Fruit fly (Drosophila melanogaster): Measurements from ENCODE around the gene Ir92a.
A peak's percentile ranks its signal among the peaks of the same experiment; 100 is the strongest.

Gene Ir92a

DNA sequence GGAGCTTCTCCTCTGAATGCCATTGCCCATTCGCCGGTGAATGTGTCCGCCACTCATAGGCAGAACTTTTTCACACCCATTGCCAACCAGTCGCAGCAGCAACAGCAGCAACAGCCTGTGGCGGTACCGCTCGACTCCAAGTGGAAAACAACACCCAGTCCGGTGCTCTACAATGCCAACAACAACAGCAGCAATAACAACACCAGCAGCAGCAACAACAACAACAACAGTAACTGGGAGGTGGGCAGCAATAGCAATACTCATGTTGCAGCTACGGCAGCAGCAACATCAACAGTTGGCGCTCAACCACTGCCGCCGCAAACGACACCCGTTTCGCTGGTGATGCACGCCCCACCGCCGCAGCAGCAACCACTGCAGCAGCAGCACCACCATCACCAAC lies 45.1 kb upstream of the Ir92a start:
- TF ChIP-seq Dfd (GFP tag; optimal IDR thresholded peaks at IDR 0.05) (peak; percentile 52), Hr83 (GFP tag; optimal IDR thresholded peaks at IDR 0.05; ENCODE audit: poor library complexity, severe bottlenecking) (no peak)

DNA sequence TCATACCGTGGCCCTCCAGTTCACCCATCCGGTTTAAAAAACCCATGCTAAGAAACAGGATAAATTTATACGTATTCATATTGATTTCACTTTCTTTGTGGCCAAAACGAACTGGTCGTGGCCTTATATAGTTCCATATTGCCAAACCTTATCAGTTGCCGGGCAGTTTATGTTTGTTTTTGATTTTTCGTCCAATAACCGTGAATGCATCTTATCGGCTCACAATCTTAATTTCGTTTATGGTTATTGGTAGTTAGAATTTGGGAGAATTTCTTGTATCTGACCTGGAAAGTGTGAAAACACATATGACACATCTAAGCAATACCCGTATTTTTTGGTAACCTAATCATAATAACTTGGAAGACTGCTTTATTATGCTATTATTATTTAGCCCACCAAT lies 33.9 kb upstream of the Ir92a start, which contains the start of gene CG4367:
Gene CG4367 (minus strand): TSS at position 101 of the 400 bp plus-strand sequence.
- TF ChIP-seq br (GFP tag; optimal IDR thresholded peaks at IDR 0.05), result no peak
- no peak for TF ChIP-seq Dif (GFP tag; optimal IDR thresholded peaks at IDR 0.05; ENCODE audit: partially characterized antibody)
- no peak for TF ChIP-seq brk (GFP tag; optimal IDR thresholded peaks at IDR 0.05)
- no peak for TF ChIP-seq rgr (GFP tag; optimal IDR thresholded peaks at IDR 0.05)
- TF ChIP-seq woc (GFP tag; optimal IDR thresholded peaks at IDR 0.05), result no peak
- no peak for TF ChIP-seq dmrt93B (GFP tag; optimal IDR thresholded peaks at IDR 0.05)
- TF ChIP-seq Hr78 (GFP tag; optimal IDR thresholded peaks at IDR 0.05), result no peak
- no peak for TF ChIP-seq h (GFP tag; optimal IDR thresholded peaks at IDR 0.05)
- no peak for TF ChIP-seq Rel (GFP tag; optimal IDR thresholded peaks at IDR 0.05)
- no peak for TF ChIP-seq Rel (tag; optimal IDR thresholded peaks at IDR 0.05)
- TF ChIP-seq HLH106 (tag; optimal IDR thresholded peaks at IDR 0.05), result no peak
- no peak for TF ChIP-seq Jra (GFP tag; optimal IDR thresholded peaks at IDR 0.05)

DNA sequence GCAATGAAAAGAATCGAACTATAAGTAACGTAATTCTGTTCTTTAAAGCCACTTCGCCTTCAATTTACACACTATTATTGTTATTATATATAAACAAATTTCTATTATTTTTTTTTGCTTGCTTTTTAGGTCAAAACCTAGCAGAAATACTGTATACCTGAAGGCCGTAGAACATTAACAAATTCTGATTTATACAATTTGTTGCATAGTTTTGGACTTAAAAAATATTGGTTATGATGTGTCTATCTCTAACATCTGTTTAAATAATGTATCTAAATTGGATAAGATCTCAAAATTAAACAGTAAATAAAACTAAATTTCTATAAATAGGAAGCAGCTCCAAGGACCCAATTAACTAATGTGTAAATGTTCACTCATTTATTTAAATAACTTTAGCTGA lies 32.9 kb upstream of the Ir92a start:
- peak; percentile 59 for TF ChIP-seq Myc (optimal IDR thresholded peaks at IDR 0.05)
- TF ChIP-seq brk (GFP tag; optimal IDR thresholded peaks at IDR 0.05), result peak; percentile 16
- TF ChIP-seq Jra (GFP tag; optimal IDR thresholded peaks at IDR 0.05), result no peak
- TF ChIP-seq woc (GFP tag; optimal IDR thresholded peaks at IDR 0.05), result no peak
- no peak for TF ChIP-seq psq (GFP tag; optimal IDR thresholded peaks at IDR 0.05)
- TF ChIP-seq N (GFP tag; optimal IDR thresholded peaks at IDR 0.05), result peak; percentile 37
- TF ChIP-seq dl (GFP tag; optimal IDR thresholded peaks at IDR 0.05; ENCODE audit: insufficient read depth in 1 of 2, partially characterized antibody in 2 of 2), result no peak
- no peak for TF ChIP-seq Vsx2 (GFP tag; optimal IDR thresholded peaks at IDR 0.05; ENCODE audit: partially characterized antibody)
- no peak for TF ChIP-seq pan (optimal IDR thresholded peaks at IDR 0.05)
- no peak for TF ChIP-seq Hr78 (GFP tag; optimal IDR thresholded peaks at IDR 0.05)
- no peak for TF ChIP-seq fru (GFP tag; optimal IDR thresholded peaks at IDR 0.05)

DNA sequence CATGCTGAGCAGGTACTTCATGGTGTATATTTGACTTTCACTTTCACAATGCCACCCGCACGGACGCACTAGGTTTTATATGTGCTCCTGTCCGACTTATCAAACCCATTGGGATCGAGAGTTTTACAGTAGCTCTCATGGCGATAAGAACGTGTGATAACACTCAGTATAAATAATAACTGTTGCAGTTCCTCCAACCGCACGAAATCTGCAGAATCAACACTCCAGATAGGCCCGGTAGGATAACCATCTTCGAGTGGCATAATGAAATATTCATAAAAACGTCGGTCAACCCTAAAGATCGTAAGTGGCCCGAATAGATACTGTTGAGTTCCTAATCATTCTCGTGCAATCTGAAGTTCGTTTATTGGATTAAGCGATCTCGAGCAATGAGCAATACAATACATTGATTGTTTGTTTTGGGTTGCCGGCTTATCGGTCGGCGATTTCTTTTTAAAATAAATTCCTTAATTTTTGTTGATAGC lies 31.2 kb upstream of the Ir92a start, which contains the start of gene CG4362:
Gene CG4362 (minus strand): TSS at position 51 of the 485 bp plus-strand sequence.
- TF ChIP-seq CrebA (GFP tag; optimal IDR thresholded peaks at IDR 0.05; ENCODE audit: borderline replicate concordance) (peak; percentile 4), br (GFP tag; optimal IDR thresholded peaks at IDR 0.05) (peak; percentile 39), Hnf4 (GFP tag; optimal IDR thresholded peaks at IDR 0.05) (no peak), rgr (GFP tag; optimal IDR thresholded peaks at IDR 0.05) (no peak), tai (GFP tag; optimal IDR thresholded peaks at IDR 0.05) (no peak), h (GFP tag; optimal IDR thresholded peaks at IDR 0.05) (peak; percentile 20)

DNA sequence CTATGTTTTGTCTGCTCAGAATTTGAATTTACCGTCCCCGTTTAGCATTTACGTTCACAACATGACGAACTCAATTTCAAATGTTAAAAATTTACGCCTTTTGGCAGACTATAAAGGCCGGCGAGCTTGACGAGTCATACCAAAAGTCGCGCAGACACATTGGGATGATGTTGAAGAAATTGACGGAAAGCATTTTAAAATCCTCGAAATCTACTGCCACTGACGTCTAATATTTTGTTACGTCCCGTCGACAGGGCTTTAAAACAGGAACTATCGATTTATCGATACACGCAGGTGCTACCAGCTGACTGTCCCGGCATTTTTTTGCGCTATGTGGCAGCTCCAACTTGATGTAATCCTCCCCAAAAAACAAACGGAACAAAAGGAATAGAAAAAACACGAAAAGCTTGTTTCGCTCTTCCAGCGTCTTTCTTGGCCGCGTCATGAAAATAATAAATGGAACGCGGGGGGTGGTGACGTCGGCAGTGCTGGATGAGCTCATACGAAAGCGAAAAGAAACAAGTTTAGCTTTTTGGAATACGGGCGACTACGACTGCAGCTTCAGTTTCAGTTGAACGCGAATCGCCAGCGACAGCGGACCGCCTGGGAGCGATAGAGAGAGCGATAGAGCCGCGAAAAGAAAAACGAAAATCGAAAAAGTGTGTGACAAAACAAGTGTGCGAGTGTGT lies 29.7 kb upstream of the Ir92a start, which contains the start of gene Orp8:
Gene Orp8 (plus strand): TSS at position 373 of the 689 bp plus-strand sequence.
- no peak for TF ChIP-seq dmrt93B (GFP tag; optimal IDR thresholded peaks at IDR 0.05)
- TF ChIP-seq Hr83 (GFP tag; optimal IDR thresholded peaks at IDR 0.05; ENCODE audit: poor library complexity, severe bottlenecking), result peak; percentile 60
- TF ChIP-seq Mio (GFP tag; optimal IDR thresholded peaks at IDR 0.05), result peak; percentile 30
- TF ChIP-seq Vsx2 (GFP tag; optimal IDR thresholded peaks at IDR 0.05; ENCODE audit: partially characterized antibody), result peak; percentile 93
- peak; percentile 15 for TF ChIP-seq Hnf4 (GFP tag; optimal IDR thresholded peaks at IDR 0.05)
- no peak for TF ChIP-seq ey (GFP tag; optimal IDR thresholded peaks at IDR 0.05)
- TF ChIP-seq tai (GFP tag; optimal IDR thresholded peaks at IDR 0.05), result no peak
- no peak for TF ChIP-seq pan (optimal IDR thresholded peaks at IDR 0.05)
- peak; percentile 29 for TF ChIP-seq woc (GFP tag; optimal IDR thresholded peaks at IDR 0.05)
- peak; percentile 91 for TF ChIP-seq jim (GFP tag; optimal IDR thresholded peaks at IDR 0.05)
- TF ChIP-seq psq (GFP tag; optimal IDR thresholded peaks at IDR 0.05), result peak; percentile 66
- TF ChIP-seq CrebA (GFP tag; optimal IDR thresholded peaks at IDR 0.05; ENCODE audit: borderline replicate concordance), result peak; percentile 82
- TF ChIP-seq fru (GFP tag; optimal IDR thresholded peaks at IDR 0.05), result peak; percentile 44
- peak; percentile 22 for TF ChIP-seq rgr (GFP tag; optimal IDR thresholded peaks at IDR 0.05)
- TF ChIP-seq Dif (GFP tag; optimal IDR thresholded peaks at IDR 0.05; ENCODE audit: partially characterized antibody), result peak; percentile 87
- no peak for TF ChIP-seq h (GFP tag; optimal IDR thresholded peaks at IDR 0.05)
- TF ChIP-seq sage (GFP tag; optimal IDR thresholded peaks at IDR 0.05), result peak; percentile 44
- TF ChIP-seq HLH106 (tag; optimal IDR thresholded peaks at IDR 0.05), result no peak
- TF ChIP-seq foxo (GFP tag; optimal IDR thresholded peaks at IDR 0.05), result peak in 1 of 2 experiments; percentile 40
- peak; percentile 6 for TF ChIP-seq brk (GFP tag; optimal IDR thresholded peaks at IDR 0.05)
- no peak for TF ChIP-seq sv (GFP tag; optimal IDR thresholded peaks at IDR 0.05)
- TF ChIP-seq Jra (GFP tag; optimal IDR thresholded peaks at IDR 0.05), result peak; percentile 90
- TF ChIP-seq OdsH (GFP tag; optimal IDR thresholded peaks at IDR 0.05), result no peak
- peak; percentile 64 for TF ChIP-seq Rel (GFP tag; optimal IDR thresholded peaks at IDR 0.05)
- TF ChIP-seq Rel (tag; optimal IDR thresholded peaks at IDR 0.05), result peak; percentile 53
- peak; percentile 32 to 71 for TF ChIP-seq dl (GFP tag; optimal IDR thresholded peaks at IDR 0.05; ENCODE audit: insufficient read depth in 1 of 2, partially characterized antibody in 2 of 2)
- TF ChIP-seq Abd-B (GFP tag; optimal IDR thresholded peaks at IDR 0.05), result no peak
- TF ChIP-seq N (GFP tag; optimal IDR thresholded peaks at IDR 0.05), result no peak
- TF ChIP-seq CG9705 (GFP tag; optimal IDR thresholded peaks at IDR 0.05), result no peak
- TF ChIP-seq Sp1 (GFP tag; optimal IDR thresholded peaks at IDR 0.05), result peak; percentile 72
